Worm (Caenorhabditis elegans): ENCODE data around the gene Y38A10A.2.

DNA sequence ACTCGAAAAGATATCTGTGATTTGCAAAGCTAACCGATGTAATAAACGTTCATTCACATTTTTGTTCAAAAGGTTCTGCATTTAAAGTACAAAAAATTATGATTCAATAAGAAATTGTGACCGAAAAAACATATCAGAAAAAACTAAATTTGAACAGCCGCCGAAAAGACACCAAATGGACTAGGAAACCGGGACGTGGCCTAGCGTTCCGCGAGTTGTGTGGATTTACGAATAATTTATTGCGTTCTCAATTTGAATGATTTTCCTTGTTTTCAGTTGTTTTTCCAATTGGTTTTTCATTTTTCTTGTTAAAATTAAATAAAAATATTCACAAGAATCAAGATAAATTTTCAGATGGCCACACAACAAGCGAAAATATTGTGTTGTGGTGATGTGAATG, 44.2 kb upstream of the Y38A10A.2 start, which contains the start of gene cwf-19L1:
- no peak for TF ChIP-seq F55B11.4 (tag; optimal IDR thresholded peaks at IDR 0.05; ENCODE audit: borderline replicate concordance, insufficient read depth)
- no peak for TF ChIP-seq unc-62 (GFP tag; optimal IDR thresholded peaks at IDR 0.05)
- TF ChIP-seq nhr-90 (tag; optimal IDR thresholded peaks at IDR 0.05) = no peak
- no peak for TF ChIP-seq him-1 (tag; optimal IDR thresholded peaks at IDR 0.05)
- no peak for TF ChIP-seq bed-2 (GFP tag; IDR thresholded peaks at IDR 0.05)
